Worm (Caenorhabditis elegans) whole organism, L4 larva: ENCODE data around the gene puf-7.

Experiments
- R02D3.7 ChIP-seq: fragments of 150-350 bp; sonication (generic microtip); optimal IDR thresholded peaks from 3 replicates; lab custom pipeline; 2014; ENCODE audit warnings: missing biosample characterization, missing genetic modification characterization
- T26A8.4 ChIP-seq: fragments of 200-800 bp; sonication (Bioruptor generic); IDR thresholded peaks from 2 replicates; pipeline ENCODE4 v1.3.6; 2022; ENCODE audit warnings: missing genetic modification characterization, missing compliant biosample characterization
- Y5F2A.4 ChIP-seq: fragments of 200-800 bp; sonication (Bioruptor generic); optimal IDR thresholded peaks from 2 replicates; lab custom pipeline; 2018; ENCODE audit warnings: mild to moderate bottlenecking, missing genetic modification characterization, missing compliant biosample characterization
- aha-1 ChIP-seq: fragments of 150-350 bp; peaks from one replicate; lab custom pipeline; 2014; ENCODE audit warnings: missing biosample characterization, missing genetic modification characterization
- arid-1 ChIP-seq: fragments of 200-800 bp; sonication (Bioruptor generic); conservative IDR thresholded peaks from 2 replicates; pipeline ENCODE4 v1.3.6; 2022; ENCODE audit warnings: missing genetic modification reagents, missing genetic modification characterization, missing compliant biosample characterization
- ceh-20 ChIP-seq: fragments of 200-800 bp; sonication (Bioruptor generic); IDR thresholded peaks from 2 replicates; pipeline ENCODE4 v1.3.6; 2022; ENCODE audit warnings: missing genetic modification reagents, missing genetic modification characterization, missing compliant biosample characterization
- cey-2 ChIP-seq: sonication (generic microtip); optimal IDR thresholded peaks from 3 replicates; lab custom pipeline; 2017; ENCODE audit warnings: missing genetic modification characterization, mild to moderate bottlenecking, missing compliant biosample characterization, antibody characterized with exemption, borderline replicate concordance; ENCODE audit not compliant: insufficient read depth
- ctbp-1 ChIP-seq: fragments of 200-800 bp; sonication (Bioruptor generic); IDR thresholded peaks from 2 replicates; pipeline ENCODE4 v1.3.6; 2022; ENCODE audit warnings: missing genetic modification reagents, missing genetic modification characterization, missing compliant biosample characterization
- daf-16 ChIP-seq, 3 experiments: sonication (generic microtip); optimal IDR thresholded peaks; 2 replicates each; lab custom pipeline; 2016 to 2017; ENCODE audit warnings: missing genetic modification characterization in 3 of 3, missing genetic modification reagents in 3 of 3, mild to moderate bottlenecking in 2 of 3, missing compliant biosample characterization in 2 of 3, missing biosample characterization in 1 of 3, moderate library complexity in 1 of 3
- dmd-6 ChIP-seq: fragments of 200-800 bp; sonication (Bioruptor generic); IDR thresholded peaks from 2 replicates; pipeline ENCODE4 v1.3.6; 2022; ENCODE audit warnings: missing genetic modification reagents, missing genetic modification characterization, missing compliant biosample characterization
- dve-1 ChIP-seq: sonication (generic microtip); optimal IDR thresholded peaks from 2 replicates; lab custom pipeline; 2017; ENCODE audit warnings: antibody characterized with exemption, mild to moderate bottlenecking, missing genetic modification characterization, missing compliant biosample characterization; ENCODE audit not compliant: insufficient read depth
- egl-43 ChIP-seq: fragments of 200-800 bp; sonication (Bioruptor generic); IDR thresholded peaks from 2 replicates; pipeline ENCODE4 v1.3.6; 2022; ENCODE audit warnings: missing genetic modification reagents, missing genetic modification characterization, missing compliant biosample characterization
- gei-8 ChIP-seq: fragments of 200-800 bp; sonication (Bioruptor generic); optimal IDR thresholded peaks from 2 replicates; lab custom pipeline; 2018; ENCODE audit warnings: mild to moderate bottlenecking, missing genetic modification characterization, missing compliant biosample characterization
- hlh-30 ChIP-seq: sonication (generic microtip); optimal IDR thresholded peaks from 2 replicates; lab custom pipeline; 2017; ENCODE audit warnings: antibody characterized with exemption, mild to moderate bottlenecking, missing genetic modification characterization, missing compliant biosample characterization; ENCODE audit not compliant: insufficient read depth
- hmg-1.1 ChIP-seq: fragments of 200-800 bp; sonication (Bioruptor generic); IDR thresholded peaks from 2 replicates; pipeline ENCODE4 v1.3.6; 2022; ENCODE audit warnings: missing genetic modification reagents, missing genetic modification characterization, missing compliant biosample characterization
- jun-1 ChIP-seq: fragments of 150-350 bp; optimal IDR thresholded peaks from 2 replicates; lab custom pipeline; 2014; ENCODE audit warnings: missing biosample characterization, missing genetic modification reagents, missing genetic modification characterization
- lin-13 ChIP-seq: fragments of 150-350 bp; optimal IDR thresholded peaks from 2 replicates; lab custom pipeline; 2014; ENCODE audit warnings: missing biosample characterization, missing genetic modification reagents, missing genetic modification characterization
- lin-39 ChIP-seq: fragments of 150-350 bp; optimal IDR thresholded peaks from 2 replicates; lab custom pipeline; 2014; ENCODE audit warnings: missing biosample characterization, missing genetic modification reagents, missing genetic modification characterization
- lsy-2 ChIP-seq, 2 experiments: fragments of 150-350 bp in 1 of 2; sonication (generic microtip) in 1 of 2; optimal IDR thresholded peaks; 2 replicates each; lab custom pipeline; 2014 to 2017; ENCODE audit warnings: missing biosample characterization in 2 of 2, missing genetic modification characterization in 2 of 2
- mdt-29 ChIP-seq: fragments of 200-800 bp; sonication (Bioruptor generic); IDR thresholded peaks from 2 replicates; pipeline ENCODE4 v1.3.6; 2022; ENCODE audit warnings: missing genetic modification reagents, missing genetic modification characterization, missing compliant biosample characterization
- mxl-2 ChIP-seq: fragments of 200-800 bp; sonication (Bioruptor generic); conservative IDR thresholded peaks from 2 replicates; pipeline ENCODE4 v1.3.6; 2022; ENCODE audit warnings: missing genetic modification reagents, missing genetic modification characterization, missing compliant biosample characterization
- nhr-10 ChIP-seq: fragments of 150-350 bp; optimal IDR thresholded peaks from 2 replicates; lab custom pipeline; 2014; ENCODE audit warnings: missing biosample characterization, missing genetic modification characterization
- nhr-102 ChIP-seq: sonication (generic microtip); optimal IDR thresholded peaks from 2 replicates; lab custom pipeline; 2016; ENCODE audit warnings: mild to moderate bottlenecking, missing genetic modification characterization, moderate library complexity, missing compliant biosample characterization
- nhr-11 ChIP-seq: fragments of 150-350 bp; optimal IDR thresholded peaks from 2 replicates; lab custom pipeline; 2014; ENCODE audit warnings: missing biosample characterization, missing genetic modification characterization
- nhr-48 ChIP-seq: sonication (generic microtip); optimal IDR thresholded peaks from 2 replicates; lab custom pipeline; 2016; ENCODE audit warnings: mild to moderate bottlenecking, missing genetic modification characterization, missing compliant biosample characterization
- nhr-6 ChIP-seq: fragments of 150-350 bp; optimal IDR thresholded peaks from 2 replicates; lab custom pipeline; 2014; ENCODE audit warnings: missing biosample characterization, missing genetic modification characterization
- set-16 ChIP-seq: fragments of 200-800 bp; sonication (Bioruptor generic); IDR thresholded peaks from 2 replicates; pipeline ENCODE4 v1.3.6; 2022; ENCODE audit warnings: missing genetic modification reagents, missing genetic modification characterization, missing compliant biosample characterization
- skn-1 ChIP-seq: fragments of 150-350 bp; optimal IDR thresholded peaks from 2 replicates; lab custom pipeline; 2014; ENCODE audit warnings: missing biosample characterization, missing genetic modification characterization
- snpc-1.2 ChIP-seq: fragments of 200-800 bp; sonication (Bioruptor generic); IDR thresholded peaks from 2 replicates; pipeline ENCODE4 v1.3.6; 2022; ENCODE audit warnings: missing genetic modification reagents, missing genetic modification characterization, missing compliant biosample characterization
- spr-1 ChIP-seq: sonication (generic microtip); optimal IDR thresholded peaks from 2 replicates; lab custom pipeline; 2016; ENCODE audit warnings: mild to moderate bottlenecking, missing genetic modification characterization, missing compliant biosample characterization
- spr-3 ChIP-seq: fragments of 200-800 bp; sonication (Bioruptor generic); optimal IDR thresholded peaks from 2 replicates; lab custom pipeline; 2018; ENCODE audit warnings: mild to moderate bottlenecking, missing genetic modification characterization, missing compliant biosample characterization
- unc-62 ChIP-seq, 3 experiments: fragments of 150-350 bp in 1 of 3; sonication (generic microtip); optimal IDR thresholded peaks in 2 of 3; peaks in 1 of 3; 1 replicate in 1 of 3; 2 replicates in 2 of 3; lab custom pipeline; 2014 to 2017; ENCODE audit warnings: missing biosample characterization in 3 of 3, missing genetic modification characterization in 3 of 3, missing genetic modification reagents in 3 of 3, missing genotype in 1 of 3
- zip-11 ChIP-seq: fragments of 200-800 bp; sonication (Bioruptor generic); IDR thresholded peaks from 2 replicates; pipeline ENCODE4 v1.3.6; 2022; ENCODE audit warnings: missing genetic modification characterization, missing compliant biosample characterization

puf-7 gene

DNA sequence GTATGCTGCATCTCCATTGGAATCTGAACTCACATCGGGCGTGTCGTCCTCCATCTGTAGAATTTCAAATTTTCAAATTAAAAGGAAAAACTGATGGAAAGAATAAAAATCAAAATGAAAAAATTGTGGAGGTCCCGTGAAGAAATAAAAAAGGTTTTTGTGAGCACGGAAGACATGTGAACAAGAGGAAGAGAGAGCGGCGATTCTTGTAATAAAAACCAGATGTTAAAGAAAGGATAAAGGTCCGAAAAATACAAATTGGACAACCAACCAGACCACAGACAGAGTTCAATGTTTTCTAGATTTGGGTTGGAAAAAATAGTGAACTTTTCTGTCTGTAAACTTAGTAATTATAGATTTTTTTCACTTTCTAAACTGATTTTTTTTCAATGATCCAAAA, 41.8 kb downstream of the puf-7 start, which contains the start of gene unc-5:
Gene unc-5, minus strand, starts transcription at position 54 of the 400 bp plus-strand sequence.
- TF ChIP-seq cey-2 (tag; lab: Kevin White, UChicago), result no peak
- TF ChIP-seq ctbp-1, result no peak
- TF ChIP-seq nhr-10 (tag; lab: Kevin White, UChicago), result no peak
- no peak for TF ChIP-seq dve-1 (tag; lab: Kevin White, UChicago)
- no peak for TF ChIP-seq dmd-6 (GFP tag; lab: Robert Waterston, UW)
- no peak for TF ChIP-seq jun-1 (tag; lab: Kevin White, UChicago)
- TF ChIP-seq lin-13 (GFP tag; lab: Kevin White, UChicago), result no peak
- no peak for TF ChIP-seq nhr-102 (tag; lab: Kevin White, UChicago)

- TF ChIP-seq daf-16 (GFP tag; optimal IDR thresholded peaks at IDR 0.05; lab: Kevin White, UChicago) (no peak), daf-16 (tag; optimal IDR thresholded peaks at IDR 0.05; lab: Kevin White, UChicago) (peak; percentile 51), hmg-1.1 (GFP tag; lab: Robert Waterston, UW) (no peak)
- TF ChIP-seq, all 104 proteins: peak for 1
These were observed 44.5 kb downstream of the puf-7 start for ce11 chrIV:5530980-5531379.

- TF ChIP-seq egl-43 (GFP tag; lab: Robert Waterston, UW) (no peak), lsy-2 (tag; optimal IDR thresholded peaks at IDR 0.05; lab: Kevin White, UChicago) (no peak), lin-39 (tag; lab: Kevin White, UChicago) (no peak), set-16 (GFP tag; lab: Robert Waterston, UW) (no peak), Y5F2A.4 (GFP tag; lab: Kevin White, UChicago) (no peak), arid-1 (GFP tag; lab: Robert Waterston, UW) (no peak), mxl-2 (GFP tag; lab: Robert Waterston, UW) (no peak), cey-2 (tag; lab: Kevin White, UChicago) (no peak), R02D3.7 (tag; lab: Kevin White, UChicago) (no peak)
These were observed 47.0 kb downstream of the puf-7 start for ce11 chrIV:5533556-5533955.

DNA sequence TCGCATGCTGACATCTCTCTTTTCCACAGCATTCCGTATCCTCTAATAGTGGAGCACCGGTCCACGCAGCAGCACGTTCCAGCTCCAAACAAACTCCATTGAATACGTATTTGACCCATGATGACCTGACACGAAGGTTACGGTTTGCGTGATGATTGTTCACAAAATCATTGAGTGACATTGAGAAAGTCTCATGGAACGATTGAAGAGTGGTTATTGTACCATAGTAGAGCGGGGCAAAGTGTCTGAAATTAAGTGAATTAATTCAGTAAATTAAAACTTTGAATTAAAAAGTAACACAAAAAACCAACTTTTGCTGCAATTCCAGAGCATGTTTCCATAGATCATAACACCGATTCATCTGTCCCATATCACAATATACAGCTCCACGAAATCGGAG, 48.1 kb downstream of the puf-7 start:
- TF ChIP-seq lsy-2 (tag; optimal IDR thresholded peaks at IDR 0.05; lab: Kevin White, UChicago), result no peak
- no peak for TF ChIP-seq spr-3
- peak in 1 of 2 experiments; percentile 91 for TF ChIP-seq unc-62 (GFP tag; optimal IDR thresholded peaks at IDR 0.05 in 1 of 2; lab: Kevin White, UChicago)
- TF ChIP-seq unc-62 (tag; optimal IDR thresholded peaks at IDR 0.05; lab: Kevin White, UChicago), result no peak

DNA sequence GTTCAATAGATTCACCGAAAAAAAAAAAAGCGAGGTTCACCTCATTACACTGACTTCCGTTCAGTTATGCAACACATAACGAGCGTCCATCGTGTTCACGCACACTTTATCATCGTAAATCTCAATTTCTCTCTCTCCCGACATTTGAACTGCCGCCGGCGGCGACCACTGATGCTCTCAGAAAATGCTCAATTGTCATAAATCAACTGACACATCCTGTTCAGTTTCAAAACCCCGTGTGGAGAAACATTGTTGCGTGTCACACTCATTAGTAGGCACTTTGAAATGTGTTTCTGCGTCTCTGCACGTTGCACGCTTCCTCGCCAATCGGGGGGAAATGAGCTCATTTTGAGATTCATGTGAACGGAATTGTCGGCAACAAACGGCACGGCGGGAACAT, 49.3 kb downstream of the puf-7 start:
- TF ChIP-seq ceh-20 (GFP tag; lab: Robert Waterston, UW) (0 out of 2 replicates have a peak, but pooled peaks have one; percentile 35), lsy-2 (tag; optimal IDR thresholded peaks at IDR 0.05; lab: Kevin White, UChicago) (no peak), hlh-30 (peak; percentile 41), nhr-48 (no peak), T26A8.4 (GFP tag; lab: Robert Waterston, UW) (no peak), gei-8 (GFP tag; lab: Kevin White, UChicago) (no peak), skn-1 (tag; lab: Kevin White, UChicago) (no peak), arid-1 (GFP tag; lab: Robert Waterston, UW) (no peak), nhr-6 (tag; lab: Kevin White, UChicago) (no peak), mdt-29 (GFP tag; lab: Robert Waterston, UW) (no peak), nhr-11 (tag; lab: Kevin White, UChicago) (peak; percentile 1), spr-1 (tag; lab: Kevin White, UChicago) (no peak), Y5F2A.4 (GFP tag; lab: Kevin White, UChicago) (no peak), aha-1 (tag; lab: Kevin White, UChicago) (peak; percentile 1), zip-11 (GFP tag; lab: Robert Waterston, UW) (no peak), cey-2 (tag; lab: Kevin White, UChicago) (no peak), egl-43 (GFP tag; lab: Robert Waterston, UW) (no peak), snpc-1.2 (0 out of 2 replicates have a peak, but pooled peaks have one; percentile 27)
